Worm (Caenorhabditis elegans): Measurements from ENCODE around the gene nhr-243.

Gene nhr-243

ce11 chrV:18930748-18931147 lies 30.4 kb upstream of the nhr-243 start:
- TF ChIP-seq nhr-85 (tag) (peak; percentile 63), alr-1 (tag; optimal IDR thresholded peaks at IDR 0.05; ENCODE audit: borderline replicate concordance) (no peak), fos-1 (tag; optimal IDR thresholded peaks at IDR 0.05) (no peak), ets-5 (GFP tag; IDR thresholded peaks at IDR 0.05) (no peak), rnt-1 (tag; optimal IDR thresholded peaks at IDR 0.05) (no peak), dpl-1 (GFP tag; optimal IDR thresholded peaks at IDR 0.05) (no peak), ceh-82 (tag; optimal IDR thresholded peaks at IDR 0.05) (no peak), blmp-1 (tag; optimal IDR thresholded peaks at IDR 0.05) (no peak), nhr-12 (tag; optimal IDR thresholded peaks at IDR 0.05) (no peak), Y116A8C.19 (tag; optimal IDR thresholded peaks at IDR 0.05; ENCODE audit: borderline replicate concordance) (no peak), ama-1 (optimal IDR thresholded peaks at IDR 0.05) (no peak), nhr-20 (tag; optimal IDR thresholded peaks at IDR 0.05) (peak; percentile 34), lin-35 (GFP tag; optimal IDR thresholded peaks at IDR 0.05) (peak in 1 of 2 experiments; percentile 15), pag-3 (tag; optimal IDR thresholded peaks at IDR 0.05; ENCODE audit: borderline replicate concordance, insufficient read depth) (no peak)

- TF ChIP-seq efl-1 (optimal IDR thresholded peaks at IDR 0.05) = no peak
- peak in 1 of 2 experiments; percentile 70 for TF ChIP-seq efl-1 (GFP tag; optimal IDR thresholded peaks at IDR 0.05 in 1 of 2)
- TF ChIP-seq pqm-1 (tag; optimal IDR thresholded peaks at IDR 0.05) = no peak
- TF ChIP-seq pax-3 (tag; optimal IDR thresholded peaks at IDR 0.05) = no peak
Observed at ce11 chrV:18917396-18917795, 17.1 kb upstream of the nhr-243 start.

- TF ChIP-seq efl-1 (optimal IDR thresholded peaks at IDR 0.05) (no peak), efl-1 (GFP tag; optimal IDR thresholded peaks at IDR 0.05 in 1 of 2) (peak in 1 of 2 experiments; percentile 24), pax-3 (tag; optimal IDR thresholded peaks at IDR 0.05) (no peak), zag-1 (tag; optimal IDR thresholded peaks at IDR 0.05) (no peak)
Observed at ce11 chrV:18913120-18913519, 12.8 kb upstream of the nhr-243 start.

- TF ChIP-seq efl-1 (optimal IDR thresholded peaks at IDR 0.05) (no peak), efl-1 (GFP tag; optimal IDR thresholded peaks at IDR 0.05 in 1 of 2) (peak in 1 of 2 experiments; percentile 35), mef-2 (tag; optimal IDR thresholded peaks at IDR 0.05) (no peak), vab-15 (tag; optimal IDR thresholded peaks at IDR 0.05) (no peak)
Observed at ce11 chrV:18912555-18912954, 12.2 kb upstream of the nhr-243 start.

ce11 chrV:18911736-18912135 lies 11.4 kb upstream of the nhr-243 start, which contains the start of gene cyp-42A1:
Gene cyp-42A1 (plus strand): TSS chrV:18912036.
- TF ChIP-seq lin-15B (tag; optimal IDR thresholded peaks at IDR 0.05) (no peak), zag-1 (tag; optimal IDR thresholded peaks at IDR 0.05) (no peak), mab-9 (GFP tag; IDR thresholded peaks at IDR 0.05) (no peak), sox-4 (tag; optimal IDR thresholded peaks at IDR 0.05) (no peak), dpl-1 (GFP tag; optimal IDR thresholded peaks at IDR 0.05) (no peak), nhr-47 (tag; optimal IDR thresholded peaks at IDR 0.05) (no peak), ceh-90 (tag; optimal IDR thresholded peaks at IDR 0.05) (no peak), irx-1 (tag; optimal IDR thresholded peaks at IDR 0.05) (no peak), jun-1 (tag; optimal IDR thresholded peaks at IDR 0.05) (no peak), lin-35 (GFP tag; optimal IDR thresholded peaks at IDR 0.05) (no peak), dsc-1 (tag; optimal IDR thresholded peaks at IDR 0.05) (no peak), tbx-2 (tag; optimal IDR thresholded peaks at IDR 0.05) (no peak), unc-86 (tag; optimal IDR thresholded peaks at IDR 0.05) (no peak), nhr-84 (tag; optimal IDR thresholded peaks at IDR 0.05) (no peak)

- TF ChIP-seq mep-1 (tag; optimal IDR thresholded peaks at IDR 0.05) (no peak), ceh-82 (tag; optimal IDR thresholded peaks at IDR 0.05) (no peak), nhr-85 (tag) (no peak), lin-35 (GFP tag; optimal IDR thresholded peaks at IDR 0.05) (no peak), dpl-1 (GFP tag; optimal IDR thresholded peaks at IDR 0.05) (no peak), unc-98 (GFP tag; IDR thresholded peaks at IDR 0.05) (no peak), rnt-1 (tag; optimal IDR thresholded peaks at IDR 0.05) (no peak), mab-9 (GFP tag; IDR thresholded peaks at IDR 0.05) (no peak), nhr-77 (tag; optimal IDR thresholded peaks at IDR 0.05) (no peak), tbx-2 (tag; optimal IDR thresholded peaks at IDR 0.05) (no peak)
Observed at ce11 chrV:18909682-18910081, 9.3 kb upstream of the nhr-243 start.
